Fruit fly (Drosophila melanogaster) whole organism, embryonic: ENCODE results near the gene CG13461.

Experiments
- Abd-B ChIP-seq: fragments of 200-800 bp; sonication (Bioruptor generic); optimal IDR thresholded peaks from 2 replicates; lab custom pipeline; 2018; ENCODE audit warnings: missing biosample characterization, mild to moderate bottlenecking, missing genetic modification characterization, moderate library complexity
- Atf6 ChIP-seq: fragments of 200-800 bp; sonication (Bioruptor generic); IDR thresholded peaks from 2 replicates; pipeline ENCODE4 v1.3.6; 2022; ENCODE audit warnings: missing biosample characterization, missing genetic modification characterization
- CG12391 ChIP-seq: fragments of 200-800 bp; sonication (Bioruptor generic); optimal IDR thresholded peaks from 3 replicates; lab custom pipeline; 2018; ENCODE audit warnings: missing biosample characterization, mild to moderate bottlenecking, missing genetic modification characterization, moderate library complexity
- CG12769 ChIP-seq: fragments of 200-800 bp; sonication (Bioruptor generic); optimal IDR thresholded peaks from 2 replicates; lab custom pipeline; 2019; ENCODE audit warnings: missing biosample characterization, mild to moderate bottlenecking, missing genetic modification characterization, moderate library complexity
- CG16863 ChIP-seq: fragments of 200-800 bp; sonication (Bioruptor generic); optimal IDR thresholded peaks from 3 replicates; lab custom pipeline; 2016; ENCODE audit warnings: missing biosample characterization, missing genetic modification characterization
- CG17359 ChIP-seq: fragments of 200-800 bp; sonication (Bioruptor generic); optimal IDR thresholded peaks from 3 replicates; lab custom pipeline; 2018; ENCODE audit warnings: missing biosample characterization, mild to moderate bottlenecking, missing genetic modification characterization, moderate library complexity
- CG2199 ChIP-seq: fragments of 200-800 bp; sonication (Bioruptor generic); IDR thresholded peaks from 3 replicates; pipeline ENCODE4 v1.3.6; 2022; ENCODE audit warnings: missing biosample characterization, missing genetic modification characterization
- CG2202 ChIP-seq: fragments of 200-800 bp; sonication (Bioruptor generic); optimal IDR thresholded peaks from 2 replicates; lab custom pipeline; 2018; ENCODE audit warnings: missing biosample characterization, mild to moderate bottlenecking, missing genetic modification characterization
- CG31224 ChIP-seq: fragments of 200-800 bp; sonication (Bioruptor generic); IDR thresholded peaks from 2 replicates; pipeline ENCODE4 v1.3.6; 2022; ENCODE audit warnings: missing biosample characterization, missing genetic modification characterization
- CG31365 ChIP-seq: fragments of 200-800 bp; sonication (Bioruptor generic); optimal IDR thresholded peaks from 2 replicates; lab custom pipeline; 2018; ENCODE audit warnings: missing biosample characterization, mild to moderate bottlenecking, missing genetic modification characterization
- CG32532 ChIP-seq: fragments of 200-800 bp; sonication (Bioruptor generic); IDR thresholded peaks from 2 replicates; pipeline ENCODE4 v1.3.6; 2022; ENCODE audit warnings: missing biosample characterization, missing genetic modification characterization
- CG33557 ChIP-seq: fragments of 200-800 bp; sonication (Bioruptor generic); optimal IDR thresholded peaks from 2 replicates; lab custom pipeline; 2019; ENCODE audit warnings: missing biosample characterization, mild to moderate bottlenecking, missing genetic modification characterization, moderate library complexity
- CG34224 ChIP-seq: fragments of 200-800 bp; sonication (Bioruptor generic); IDR thresholded peaks from 3 replicates; pipeline ENCODE4 v1.3.6; 2022; ENCODE audit warnings: missing biosample characterization, missing genetic modification characterization; ENCODE audit not compliant: partially characterized antibody
- CG3995 ChIP-seq: fragments of 200-800 bp; sonication (Bioruptor generic); optimal IDR thresholded peaks from 3 replicates; lab custom pipeline; 2016; ENCODE audit warnings: missing biosample characterization, missing genetic modification characterization
- CG4424 ChIP-seq: fragments of 200-800 bp; sonication (Bioruptor generic); optimal IDR thresholded peaks from 3 replicates; lab custom pipeline; 2016; ENCODE audit warnings: missing biosample characterization, missing genetic modification characterization
- CG5245 ChIP-seq: fragments of 200-800 bp; sonication (Bioruptor generic); optimal IDR thresholded peaks from 3 replicates; lab custom pipeline; 2016; ENCODE audit warnings: missing biosample characterization, missing genetic modification characterization
- CG6175 ChIP-seq: fragments of 200-800 bp; sonication (Bioruptor generic); IDR thresholded peaks from 3 replicates; pipeline ENCODE4 v1.3.6; 2022; ENCODE audit warnings: missing biosample characterization, missing genetic modification characterization
- CG7928 ChIP-seq: fragments of 200-800 bp; sonication (Bioruptor generic); optimal IDR thresholded peaks from 2 replicates; lab custom pipeline; 2017; ENCODE audit warnings: missing biosample characterization, mild to moderate bottlenecking, missing genetic modification characterization
- CG8281 ChIP-seq: fragments of 200-800 bp; sonication (Bioruptor generic); optimal IDR thresholded peaks from 2 replicates; lab custom pipeline; 2018; ENCODE audit warnings: missing biosample characterization, mild to moderate bottlenecking, missing genetic modification characterization, moderate library complexity
- CG9215 ChIP-seq: fragments of 200-800 bp; sonication (Bioruptor generic); IDR thresholded peaks from 2 replicates; pipeline ENCODE4 v1.3.6; 2022; ENCODE audit warnings: missing biosample characterization, missing genetic modification characterization
- E2f2 ChIP-seq: fragments of 200-800 bp; sonication (Bioruptor generic); IDR thresholded peaks from 2 replicates; pipeline ENCODE4 v1.3.6; 2022; ENCODE audit warnings: missing biosample characterization, missing genetic modification characterization
- Gsc ChIP-seq: fragments of 200-800 bp; sonication (Bioruptor generic); IDR thresholded peaks from 2 replicates; pipeline ENCODE4 v1.3.6; 2022; ENCODE audit warnings: missing biosample characterization, missing genetic modification characterization
- HmgZ ChIP-seq: fragments of 200-800 bp; sonication (Bioruptor generic); optimal IDR thresholded peaks from 2 replicates; lab custom pipeline; 2018; ENCODE audit warnings: missing biosample characterization, mild to moderate bottlenecking, missing genetic modification characterization
- Hr3 ChIP-seq: fragments of 200-800 bp; sonication (Bioruptor generic); optimal IDR thresholded peaks from 3 replicates; lab custom pipeline; 2016; ENCODE audit warnings: missing biosample characterization, missing genetic modification characterization
- Hr51 ChIP-seq, 2 experiments: fragments of 200-800 bp; sonication (Bioruptor generic); optimal IDR thresholded peaks; 2 replicates in 1 of 2; 3 replicates in 1 of 2; lab custom pipeline; 2016 to 2018; ENCODE audit warnings: missing biosample characterization in 2 of 2, missing genetic modification characterization in 2 of 2, mild to moderate bottlenecking in 1 of 2, moderate library complexity in 1 of 2
- MESR4 ChIP-seq: fragments of 200-800 bp; sonication (Bioruptor generic); optimal IDR thresholded peaks from 2 replicates; lab custom pipeline; 2018; ENCODE audit warnings: missing biosample characterization, mild to moderate bottlenecking, missing genetic modification characterization, moderate library complexity
- Meics ChIP-seq: fragments of 200-800 bp; sonication (Bioruptor generic); optimal IDR thresholded peaks from 2 replicates; lab custom pipeline; 2017; ENCODE audit warnings: missing biosample characterization, mild to moderate bottlenecking, missing genetic modification characterization
- PHDP ChIP-seq: fragments of 200-800 bp; sonication (Bioruptor generic); optimal IDR thresholded peaks from 3 replicates; lab custom pipeline; 2018; ENCODE audit warnings: missing biosample characterization, mild to moderate bottlenecking, missing genetic modification characterization, moderate library complexity
- Rx ChIP-seq: fragments of 200-800 bp; sonication (Bioruptor generic); IDR thresholded peaks from 2 replicates; pipeline ENCODE4 v1.3.6; 2022; ENCODE audit warnings: missing biosample characterization, missing genetic modification characterization
- Sox100B ChIP-seq: fragments of 200-800 bp; sonication (Bioruptor generic); optimal IDR thresholded peaks from 3 replicates; lab custom pipeline; 2018; ENCODE audit warnings: missing biosample characterization, mild to moderate bottlenecking, missing genetic modification characterization
- Spps ChIP-seq: fragments of 200-800 bp; sonication (Bioruptor generic); optimal IDR thresholded peaks from 2 replicates; lab custom pipeline; 2018; ENCODE audit warnings: missing biosample characterization, mild to moderate bottlenecking, missing genetic modification characterization
- Trl ChIP-seq, 3 experiments: fragments of >200 bp in 2 of 3; fragments of 200-800 bp in 1 of 3; sonication (Bioruptor generic) in 1 of 3; optimal IDR thresholded peaks; 2 replicates in 1 of 3; 3 replicates in 2 of 3; lab custom pipeline; 2016 to 2017; ENCODE audit warnings: missing biosample characterization in 1 of 3, missing genetic modification characterization in 1 of 3
- ara ChIP-seq: fragments of 200-800 bp; sonication (Bioruptor generic); IDR thresholded peaks from 2 replicates; pipeline ENCODE4 v1.3.6; 2022; ENCODE audit warnings: missing biosample characterization, missing genetic modification characterization
- cas ChIP-seq: fragments of 200-800 bp; sonication (Bioruptor generic); IDR thresholded peaks from 2 replicates; pipeline ENCODE4 v1.3.6; 2022; ENCODE audit warnings: missing biosample characterization, missing genetic modification characterization
- da ChIP-seq: fragments of 200-800 bp; sonication (Bioruptor generic); optimal IDR thresholded peaks from 2 replicates; lab custom pipeline; 2016; ENCODE audit warnings: missing biosample characterization, missing genetic modification characterization
- dysf ChIP-seq: fragments of 200-800 bp; sonication (Bioruptor generic); IDR thresholded peaks from 3 replicates; pipeline ENCODE4 v1.3.6; 2022; ENCODE audit warnings: missing biosample characterization, missing genetic modification characterization
- fd3F ChIP-seq: fragments of 200-800 bp; sonication (Bioruptor generic); optimal IDR thresholded peaks from 2 replicates; lab custom pipeline; 2018; ENCODE audit warnings: missing biosample characterization, mild to moderate bottlenecking, missing genetic modification characterization, moderate library complexity
- ftz-f1 ChIP-seq: fragments of 200-800 bp; sonication (Bioruptor generic); optimal IDR thresholded peaks from 2 replicates; lab custom pipeline; 2016; ENCODE audit warnings: missing biosample characterization, missing genetic modification characterization
- knrl ChIP-seq: fragments of 200-800 bp; sonication (Bioruptor generic); IDR thresholded peaks from 3 replicates; pipeline ENCODE4 v1.3.6; 2022; ENCODE audit warnings: missing biosample characterization, missing genetic modification characterization; ENCODE audit not compliant: partially characterized antibody
- lilli ChIP-seq: fragments of 200-800 bp; sonication (Bioruptor generic); optimal IDR thresholded peaks from 3 replicates; lab custom pipeline; 2016; ENCODE audit warnings: missing biosample characterization, missing genetic modification characterization
- nau ChIP-seq: fragments of 200-800 bp; sonication (Bioruptor generic); optimal IDR thresholded peaks from 3 replicates; lab custom pipeline; 2017; ENCODE audit warnings: missing biosample characterization, mild to moderate bottlenecking, missing genetic modification characterization, missing genetic modification reagents
- pb ChIP-seq: fragments of 200-800 bp; sonication (Bioruptor generic); optimal IDR thresholded peaks from 3 replicates; lab custom pipeline; 2016; ENCODE audit warnings: missing biosample characterization, missing genetic modification characterization
- pzg ChIP-seq: fragments of 200-800 bp; sonication (Bioruptor generic); optimal IDR thresholded peaks from 3 replicates; lab custom pipeline; 2018; ENCODE audit warnings: missing biosample characterization, mild to moderate bottlenecking, missing genetic modification characterization, moderate library complexity
- ranshi ChIP-seq: fragments of 200-800 bp; sonication (Bioruptor generic); IDR thresholded peaks from 2 replicates; pipeline ENCODE4 v1.3.6; 2022; ENCODE audit warnings: missing biosample characterization, missing genetic modification characterization
- sc ChIP-seq, 3 experiments: fragments of >200 bp in 2 of 3; fragments of 200-800 bp in 1 of 3; sonication (Bioruptor generic) in 1 of 3; optimal IDR thresholded peaks; 2 replicates in 2 of 3; 3 replicates in 1 of 3; lab custom pipeline; 2017; ENCODE audit warnings: mild to moderate bottlenecking in 1 of 3, missing biosample characterization in 1 of 3, missing genetic modification characterization in 1 of 3, missing genetic modification reagents in 1 of 3
- schlank ChIP-seq: fragments of 200-800 bp; sonication (Bioruptor generic); optimal IDR thresholded peaks from 2 replicates; lab custom pipeline; 2018; ENCODE audit warnings: missing biosample characterization, mild to moderate bottlenecking, missing genetic modification characterization
- shn ChIP-seq: fragments of 200-800 bp; sonication (Bioruptor generic); optimal IDR thresholded peaks from 3 replicates; lab custom pipeline; 2016; ENCODE audit warnings: missing biosample characterization, missing genetic modification characterization
- stwl ChIP-seq: fragments of 200-800 bp; sonication (Bioruptor generic); optimal IDR thresholded peaks from 3 replicates; lab custom pipeline; 2018; ENCODE audit warnings: missing biosample characterization, mild to moderate bottlenecking, missing genetic modification characterization, moderate library complexity
- trh ChIP-seq: fragments of 200-800 bp; sonication (Bioruptor generic); optimal IDR thresholded peaks from 2 replicates; lab custom pipeline; 2016; ENCODE audit warnings: missing biosample characterization, missing genetic modification characterization
- ttk ChIP-seq: fragments of 200-800 bp; sonication (Bioruptor generic); IDR thresholded peaks from 2 replicates; pipeline ENCODE4 v2.1.2; 2022; ENCODE audit warnings: missing biosample characterization, missing genetic modification characterization
- twi ChIP-seq: fragments of 200-800 bp; optimal IDR thresholded peaks from 2 replicates; lab custom pipeline; 2019; ENCODE audit warnings: missing biosample characterization, mild to moderate bottlenecking, missing genetic modification characterization, moderate library complexity

The CG13461 gene

DNA sequence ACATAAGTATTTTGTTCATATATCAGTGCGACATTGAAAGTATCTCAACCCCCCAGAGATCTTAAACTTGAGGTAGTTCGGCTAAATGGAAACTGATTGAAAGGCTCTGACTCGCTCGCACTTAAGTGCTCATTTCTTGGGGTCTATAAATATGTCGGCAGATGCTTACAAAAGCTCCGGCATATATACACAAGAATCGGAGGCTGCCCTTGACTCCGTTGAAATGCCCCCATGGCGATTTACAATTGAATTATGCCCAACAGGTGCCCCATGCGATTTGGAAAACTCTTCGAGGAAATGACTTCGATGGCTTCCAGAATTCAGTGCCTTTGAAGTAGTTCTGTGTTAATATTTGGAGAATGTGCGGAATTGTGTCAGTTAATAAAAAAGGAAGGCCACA is 21.4 kb upstream of the CG13461 start (continued):
- no peak for TF ChIP-seq CG33557 (GFP tag; lab: Kevin White, UChicago)
- no peak for TF ChIP-seq fd3F (GFP tag; lab: Kevin White, UChicago)
- TF ChIP-seq pb (GFP tag; lab: Kevin White, UChicago) = no peak
- no peak for TF ChIP-seq CG16863 (GFP tag; lab: Kevin White, UChicago)
- TF ChIP-seq schlank (tag; lab: Kevin White, UChicago) = no peak
- no peak for TF ChIP-seq CG7928 (GFP tag; lab: Kevin White, UChicago)
- TF ChIP-seq MESR4 (GFP tag; lab: Kevin White, UChicago) = no peak
- no peak for TF ChIP-seq Rx (GFP tag; lab: Robert Waterston, UW)
- no peak for TF ChIP-seq dysf (GFP tag; lab: Robert Waterston, UW)
- no peak for TF ChIP-seq Atf6 (GFP tag; lab: Robert Waterston, UW)
- TF ChIP-seq Hr51 (GFP tag; optimal IDR thresholded peaks at IDR 0.05; lab: Kevin White, UChicago) = no peak
- no peak for TF ChIP-seq CG5245 (GFP tag; lab: Kevin White, UChicago)
- no peak for TF ChIP-seq CG8281 (tag; lab: Kevin White, UChicago)
- TF ChIP-seq CG6175 = no peak
- TF ChIP-seq CG4424 = no peak
- no peak for TF ChIP-seq shn (GFP tag; lab: Kevin White, UChicago)
- no peak for TF ChIP-seq Gsc
- no peak for TF ChIP-seq CG3995 (GFP tag; lab: Kevin White, UChicago)
- peak; percentile 64 for TF ChIP-seq CG12769 (tag; lab: Kevin White, UChicago)
- TF ChIP-seq Spps (tag; lab: Kevin White, UChicago) = no peak
- TF ChIP-seq Sox100B (GFP tag; lab: Kevin White, UChicago) = no peak
- TF ChIP-seq CG2202 (tag; lab: Kevin White, UChicago) = no peak
- no peak for TF ChIP-seq E2f2 (GFP tag; lab: Robert Waterston, UW)
- peak; percentile 94 for TF ChIP-seq nau (GFP tag; lab: Kevin White, UChicago)
- no peak for TF ChIP-seq ttk (GFP tag; lab: Robert Waterston, UW)
- TF ChIP-seq sc (optimal IDR thresholded peaks at IDR 0.05; lab: Kevin White, UChicago) = no peak
- TF ChIP-seq sc (GFP tag; optimal IDR thresholded peaks at IDR 0.05; lab: Kevin White, UChicago) = no peak
- no peak for TF ChIP-seq HmgZ (tag; lab: Kevin White, UChicago)
- TF ChIP-seq ftz-f1 (GFP tag; lab: Kevin White, UChicago) = peak; percentile 70
- TF ChIP-seq Abd-B (GFP tag; lab: Kevin White, UChicago) = no peak
- TF ChIP-seq CG9215 (GFP tag; lab: Robert Waterston, UW) = no peak

dm6 chr3L:15072149-15072548 is 19.9 kb upstream of the CG13461 start:
- TF ChIP-seq CG31224 (GFP tag; lab: Robert Waterston, UW) = no peak
- TF ChIP-seq CG32532 = 0 out of 2 replicates have a peak, but pooled peaks have one; percentile 10
- no peak for TF ChIP-seq CG17359 (tag; lab: Kevin White, UChicago)
- peak; percentile 3 for TF ChIP-seq CG31365 (tag; lab: Kevin White, UChicago)
- TF ChIP-seq twi (tag; lab: Kevin White, UChicago) = no peak
- peak; percentile 90 for TF ChIP-seq Meics (GFP tag; lab: Kevin White, UChicago)
- peak; percentile 11 for TF ChIP-seq pzg (GFP tag; lab: Kevin White, UChicago)
- no peak for TF ChIP-seq CG12391
- TF ChIP-seq knrl (GFP tag; lab: Robert Waterston, UW) = 0 out of 3 replicates have a peak, but pooled peaks have one; percentile 26
- no peak for TF ChIP-seq Hr3 (GFP tag; lab: Kevin White, UChicago)
- TF ChIP-seq cas = no peak
- TF ChIP-seq da (GFP tag; lab: Kevin White, UChicago) = no peak
- TF ChIP-seq trh (GFP tag; lab: Kevin White, UChicago) = no peak
- 0 out of 3 replicates have a peak, but pooled peaks have one; percentile 52 for TF ChIP-seq CG2199 (GFP tag; lab: Robert Waterston, UW)
- TF ChIP-seq ranshi (GFP tag; lab: Robert Waterston, UW) = no peak
- TF ChIP-seq ara (GFP tag; lab: Robert Waterston, UW) = no peak
- peak; percentile 32 to 37 for TF ChIP-seq Trl (optimal IDR thresholded peaks at IDR 0.05; lab: Kevin White, UChicago)
- TF ChIP-seq Trl (GFP tag; optimal IDR thresholded peaks at IDR 0.05; lab: Kevin White, UChicago) = no peak
- TF ChIP-seq lilli (GFP tag; lab: Kevin White, UChicago) = no peak
- no peak for TF ChIP-seq PHDP (tag; lab: Kevin White, UChicago)
- no peak for TF ChIP-seq CG34224
- peak; percentile 46 for TF ChIP-seq stwl (tag; lab: Kevin White, UChicago)
